Fruit fly (Drosophila melanogaster) whole organism, embryonic: ENCODE measurements around the gene PIG-B.

Source experiments
- Ada2b ChIP-seq: fragments of 200-800 bp; sonication (Bioruptor generic); IDR thresholded peaks from 2 replicates; pipeline ENCODE4 v1.3.6; 2022; ENCODE audit warnings: missing biosample characterization, missing genetic modification characterization
- B-H1 ChIP-seq: fragments of 200-800 bp; sonication (Bioruptor generic); IDR thresholded peaks from 3 replicates; pipeline ENCODE4 v1.3.6; 2022; ENCODE audit warnings: missing biosample characterization, missing genetic modification characterization
- Blimp-1 ChIP-seq: fragments of 200-800 bp; sonication (Bioruptor generic); optimal IDR thresholded peaks from 3 replicates; lab custom pipeline; 2018; ENCODE audit warnings: missing biosample characterization, missing genetic modification characterization, mild to moderate bottlenecking, moderate library complexity, missing genetic modification reagents
- CG13123 ChIP-seq: fragments of 200-800 bp; sonication (Bioruptor generic); optimal IDR thresholded peaks from 2 replicates; lab custom pipeline; 2016; ENCODE audit warnings: missing biosample characterization, missing genetic modification characterization
- CG14014 ChIP-seq: fragments of 200-800 bp; sonication (Bioruptor generic); IDR thresholded peaks from 2 replicates; pipeline ENCODE4 v1.3.6; 2022; ENCODE audit warnings: missing biosample characterization, missing genetic modification characterization
- CG1603 ChIP-seq: fragments of 200-800 bp; sonication (Bioruptor generic); optimal IDR thresholded peaks from 2 replicates; lab custom pipeline; 2019; ENCODE audit warnings: missing biosample characterization, mild to moderate bottlenecking, missing genetic modification characterization, moderate library complexity
- CG17385 ChIP-seq: fragments of 200-800 bp; sonication (Bioruptor generic); optimal IDR thresholded peaks from 3 replicates; lab custom pipeline; 2018; ENCODE audit warnings: missing biosample characterization, mild to moderate bottlenecking, missing genetic modification characterization
- CG18599 ChIP-seq: fragments of 200-800 bp; sonication (Bioruptor generic); optimal IDR thresholded peaks from 3 replicates; lab custom pipeline; 2017; ENCODE audit warnings: missing biosample characterization, missing genetic modification characterization, mild to moderate bottlenecking, moderate library complexity, missing genetic modification reagents
- CG2120 ChIP-seq: fragments of 200-800 bp; sonication (Bioruptor generic); optimal IDR thresholded peaks from 3 replicates; lab custom pipeline; 2016; ENCODE audit warnings: missing biosample characterization, missing genetic modification characterization
- CG2678 ChIP-seq: fragments of 200-800 bp; sonication (Bioruptor generic); optimal IDR thresholded peaks from 3 replicates; lab custom pipeline; 2019; ENCODE audit warnings: missing biosample characterization, mild to moderate bottlenecking, missing genetic modification characterization, moderate library complexity
- CG30403 ChIP-seq: fragments of 200-800 bp; sonication (Bioruptor generic); optimal IDR thresholded peaks from 3 replicates; lab custom pipeline; 2016; ENCODE audit warnings: missing biosample characterization, missing genetic modification characterization
- CG31441 ChIP-seq: fragments of 200-800 bp; sonication (Bioruptor generic); IDR thresholded peaks from 2 replicates; pipeline ENCODE4 v1.3.6; 2022; ENCODE audit warnings: missing biosample characterization, missing genetic modification characterization
- CG32532 ChIP-seq: fragments of 200-800 bp; sonication (Bioruptor generic); IDR thresholded peaks from 2 replicates; pipeline ENCODE4 v1.3.6; 2022; ENCODE audit warnings: missing biosample characterization, missing genetic modification characterization
- CG6689 ChIP-seq: fragments of 200-800 bp; sonication (Bioruptor generic); IDR thresholded peaks from 2 replicates; pipeline ENCODE4 v1.3.6; 2022; ENCODE audit warnings: missing biosample characterization, missing genetic modification characterization
- CG7839 ChIP-seq: fragments of 200-800 bp; sonication (Bioruptor generic); optimal IDR thresholded peaks from 3 replicates; lab custom pipeline; 2018; ENCODE audit warnings: missing biosample characterization, mild to moderate bottlenecking, missing genetic modification characterization, moderate library complexity
- CG9797 ChIP-seq: fragments of 200-800 bp; sonication (Bioruptor generic); optimal IDR thresholded peaks from 3 replicates; lab custom pipeline; 2018; ENCODE audit warnings: missing biosample characterization, mild to moderate bottlenecking, missing genetic modification characterization
- Ets65A ChIP-seq: fragments of 200-800 bp; sonication (Bioruptor generic); peaks from one replicate; lab custom pipeline; 2016; ENCODE audit warnings: missing biosample characterization, missing genetic modification characterization
- Fer2 ChIP-seq: fragments of 200-800 bp; sonication (Bioruptor generic); optimal IDR thresholded peaks from 2 replicates; lab custom pipeline; 2018; ENCODE audit warnings: missing biosample characterization, mild to moderate bottlenecking, missing genetic modification characterization, moderate library complexity
- H15 ChIP-seq: fragments of 200-800 bp; sonication (Bioruptor generic); IDR thresholded peaks from 3 replicates; pipeline ENCODE4 v1.3.6; 2022; ENCODE audit warnings: missing biosample characterization, missing genetic modification characterization
- HLH3B ChIP-seq: fragments of 200-800 bp; sonication (Bioruptor generic); IDR thresholded peaks from 2 replicates; pipeline ENCODE4 v1.3.6; 2022; ENCODE audit warnings: missing biosample characterization, missing genetic modification characterization
- Hmr ChIP-seq: fragments of 200-800 bp; sonication (Bioruptor generic); optimal IDR thresholded peaks from 3 replicates; lab custom pipeline; 2017; ENCODE audit warnings: mild to moderate bottlenecking, missing biosample characterization, missing genetic modification reagents, missing genetic modification characterization
- Hr51 ChIP-seq, 2 experiments: fragments of 200-800 bp; sonication (Bioruptor generic); optimal IDR thresholded peaks; 2 replicates in 1 of 2; 3 replicates in 1 of 2; lab custom pipeline; 2016 to 2018; ENCODE audit warnings: missing biosample characterization in 2 of 2, missing genetic modification characterization in 2 of 2, mild to moderate bottlenecking in 1 of 2, moderate library complexity in 1 of 2
- Lim3 ChIP-seq: fragments of 200-800 bp; sonication (Bioruptor generic); IDR thresholded peaks from 2 replicates; pipeline ENCODE4 v1.3.6; 2022; ENCODE audit warnings: missing biosample characterization, missing genetic modification characterization
- Med ChIP-seq: fragments of 200-800 bp; sonication (Bioruptor generic); peaks from one replicate; lab custom pipeline; 2016; ENCODE audit warnings: missing biosample characterization, missing genetic modification characterization, mild to moderate bottlenecking, inconsistent platforms, moderate library complexity
- Oli ChIP-seq: fragments of 200-800 bp; sonication (Bioruptor generic); optimal IDR thresholded peaks from 2 replicates; lab custom pipeline; 2018; ENCODE audit warnings: missing biosample characterization, mild to moderate bottlenecking, missing genetic modification characterization, moderate library complexity
- PHDP ChIP-seq: fragments of 200-800 bp; sonication (Bioruptor generic); optimal IDR thresholded peaks from 3 replicates; lab custom pipeline; 2018; ENCODE audit warnings: missing biosample characterization, mild to moderate bottlenecking, missing genetic modification characterization, moderate library complexity
- Rx ChIP-seq: fragments of 200-800 bp; sonication (Bioruptor generic); IDR thresholded peaks from 2 replicates; pipeline ENCODE4 v1.3.6; 2022; ENCODE audit warnings: missing biosample characterization, missing genetic modification characterization
- Sox102F ChIP-seq: fragments of 200-800 bp; sonication (Bioruptor generic); optimal IDR thresholded peaks from 2 replicates; lab custom pipeline; 2018; ENCODE audit warnings: missing biosample characterization, mild to moderate bottlenecking, missing genetic modification characterization, moderate library complexity
- Xbp1 ChIP-seq: fragments of 200-800 bp; sonication (Bioruptor generic); optimal IDR thresholded peaks from 3 replicates; lab custom pipeline; 2016; ENCODE audit warnings: missing biosample characterization, mild to moderate bottlenecking, missing genetic modification characterization
- abd-A ChIP-seq: fragments of 200-800 bp; sonication (Bioruptor generic); optimal IDR thresholded peaks from 3 replicates; lab custom pipeline; 2019; ENCODE audit warnings: missing biosample characterization, mild to moderate bottlenecking, missing genetic modification characterization, moderate library complexity
- ci ChIP-seq: fragments of 200-800 bp; sonication (Bioruptor generic); IDR thresholded peaks from 3 replicates; pipeline ENCODE4 v1.3.6; 2022; ENCODE audit warnings: missing biosample characterization, missing genetic modification characterization
- dpn ChIP-seq, 2 experiments: fragments of 200-800 bp; sonication (Bioruptor generic); optimal IDR thresholded peaks; 3 replicates each; lab custom pipeline; 2016; ENCODE audit warnings: missing biosample characterization in 2 of 2, missing genetic modification characterization in 2 of 2
- gem ChIP-seq: fragments of 200-800 bp; sonication (Bioruptor generic); optimal IDR thresholded peaks from 2 replicates; lab custom pipeline; 2019; ENCODE audit warnings: missing biosample characterization, mild to moderate bottlenecking, missing genetic modification characterization, moderate library complexity
- hkb ChIP-seq, 2 experiments: fragments of 200-800 bp in 1 of 2; fragments of >200 bp in 1 of 2; sonication (Bioruptor generic) in 1 of 2; IDR thresholded peaks in 1 of 2; optimal IDR thresholded peaks in 1 of 2; 2 replicates each; pipeline versions ENCODE4 v1.3.6 to Lab custom; 2017 to 2022; ENCODE audit warnings: missing biosample characterization in 1 of 2, missing genetic modification characterization in 1 of 2
- jigr1 ChIP-seq: fragments of 200-800 bp; sonication (Bioruptor generic); IDR thresholded peaks from 3 replicates; pipeline ENCODE4 v1.3.6; 2022; ENCODE audit warnings: missing biosample characterization, missing genetic modification characterization
- lab ChIP-seq: fragments of 200-800 bp; sonication (Bioruptor generic); optimal IDR thresholded peaks from 3 replicates; lab custom pipeline; 2017; ENCODE audit warnings: missing biosample characterization, missing genetic modification characterization, mild to moderate bottlenecking, moderate library complexity, missing genetic modification reagents
- nerfin-1 ChIP-seq: fragments of 200-800 bp; sonication (Bioruptor generic); optimal IDR thresholded peaks from 3 replicates; lab custom pipeline; 2019; ENCODE audit warnings: missing biosample characterization, mild to moderate bottlenecking, missing genetic modification characterization, moderate library complexity
- onecut ChIP-seq: fragments of 200-800 bp; sonication (Bioruptor generic); IDR thresholded peaks from 2 replicates; pipeline ENCODE4 v1.3.6; 2022; ENCODE audit warnings: missing biosample characterization, missing genetic modification characterization
- pan ChIP-seq, 4 experiments: fragments of >200 bp in 3 of 4; fragments of 200-800 bp in 1 of 4; sonication (Bioruptor generic) in 1 of 4; optimal IDR thresholded peaks in 3 of 4; IDR thresholded peaks in 1 of 4; 2 replicates each; pipeline versions ENCODE4 v1.3.6 to Lab custom; 2017 to 2022; ENCODE audit warnings: missing biosample characterization in 2 of 4, missing genetic modification characterization in 2 of 4, mixed read lengths in 1 of 4
- row ChIP-seq: fragments of 200-800 bp; sonication (Bioruptor generic); IDR thresholded peaks from 3 replicates; pipeline ENCODE4 v1.3.6; 2022; ENCODE audit warnings: missing biosample characterization, missing genetic modification characterization
- sisA ChIP-seq: fragments of 200-800 bp; sonication (Bioruptor generic); IDR thresholded peaks from 2 replicates; pipeline ENCODE4 v1.3.6; 2022; ENCODE audit warnings: missing biosample characterization, missing genetic modification characterization
- sob ChIP-seq: fragments of 200-800 bp; sonication (Bioruptor generic); IDR thresholded peaks from 2 replicates; pipeline ENCODE4 v1.3.6; 2022; ENCODE audit warnings: missing biosample characterization, missing genetic modification characterization
- ssp ChIP-seq: fragments of 200-800 bp; sonication (Bioruptor generic); IDR thresholded peaks from 2 replicates; pipeline ENCODE4 v1.3.6; 2022; ENCODE audit warnings: missing biosample characterization, missing genetic modification characterization
- stc ChIP-seq: fragments of 200-800 bp; sonication (Bioruptor generic); IDR thresholded peaks from 2 replicates; pipeline ENCODE4 v1.3.6; 2022; ENCODE audit warnings: missing biosample characterization, missing genetic modification characterization
- tio ChIP-seq: fragments of 200-800 bp; sonication (Bioruptor generic); optimal IDR thresholded peaks from 2 replicates; lab custom pipeline; 2017; ENCODE audit warnings: missing biosample characterization, missing genetic modification characterization, inconsistent platforms
- unpg ChIP-seq: fragments of 200-800 bp; sonication (Bioruptor generic); optimal IDR thresholded peaks from 3 replicates; lab custom pipeline; 2018; ENCODE audit warnings: missing biosample characterization, mild to moderate bottlenecking, missing genetic modification characterization, moderate library complexity
- vnd ChIP-seq: fragments of 200-800 bp; sonication (Bioruptor generic); IDR thresholded peaks from 3 replicates; pipeline ENCODE4 v1.3.6; 2022; ENCODE audit warnings: missing biosample characterization, missing genetic modification characterization; ENCODE audit not compliant: partially characterized antibody
- vvl ChIP-seq: fragments of 200-800 bp; sonication (Bioruptor generic); IDR thresholded peaks from 2 replicates; pipeline ENCODE4 v1.3.6; 2022; ENCODE audit warnings: missing biosample characterization, missing genetic modification characterization

PIG-B gene

dm6 chr3L:3797681-3798080 is 13.4 kb upstream of the PIG-B start (continued):
- no peak for TF ChIP-seq vnd
- 0 out of 2 replicates have a peak, but pooled peaks have one; percentile 4 for TF ChIP-seq ssp
- peak; percentile 4 for TF ChIP-seq lab (GFP tag; lab: Kevin White, UChicago)
- 0 out of 3 replicates have a peak, but pooled peaks have one; percentile 40 for TF ChIP-seq ci (GFP tag; lab: Robert Waterston, UW)
- TF ChIP-seq Xbp1, result peak; percentile 11
- peak; percentile 18; the same call in 1 of the 2 replicates for TF ChIP-seq onecut (GFP tag; lab: Robert Waterston, UW)
- TF ChIP-seq gem (tag; lab: Kevin White, UChicago), result peak; percentile 22
- TF ChIP-seq PHDP (tag; lab: Kevin White, UChicago), result peak; percentile 11
- peak; percentile 6 for TF ChIP-seq Oli (tag; lab: Kevin White, UChicago)
- TF ChIP-seq CG7839 (tag; lab: Kevin White, UChicago), result no peak
- TF ChIP-seq dpn (GFP tag; optimal IDR thresholded peaks at IDR 0.05; lab: Kevin White, UChicago), result peak in 1 of 2 experiments; percentile 10
- TF ChIP-seq Med (GFP tag; lab: Kevin White, UChicago), result peak; percentile 65
- no peak for TF ChIP-seq sisA
- TF ChIP-seq stc (GFP tag; lab: Robert Waterston, UW), result no peak
- TF ChIP-seq CG18599 (GFP tag; lab: Kevin White, UChicago), result peak; percentile 3
- peak; percentile 37 for TF ChIP-seq Sox102F (GFP tag; lab: Kevin White, UChicago)
- no peak for TF ChIP-seq jigr1 (GFP tag; lab: Robert Waterston, UW)
- peak in 1 of 2 experiments; percentile 15 for TF ChIP-seq Hr51 (GFP tag; optimal IDR thresholded peaks at IDR 0.05; lab: Kevin White, UChicago)
- no peak for TF ChIP-seq abd-A (tag; lab: Kevin White, UChicago)
- TF ChIP-seq Ets65A, result peak; percentile 91
- TF ChIP-seq vvl (GFP tag; lab: Robert Waterston, UW), result peak; percentile 45; the same call in 1 of the 2 replicates
- TF ChIP-seq Blimp-1 (GFP tag; lab: Kevin White, UChicago), result peak; percentile 1
- TF ChIP-seq CG32532 (GFP tag; lab: Robert Waterston, UW), result no peak
- TF ChIP-seq nerfin-1 (tag; lab: Kevin White, UChicago), result no peak
- no peak for TF ChIP-seq Fer2 (tag; lab: Kevin White, UChicago)
- 0 out of 3 replicates have a peak, but pooled peaks have one; percentile 18 for TF ChIP-seq row (GFP tag; lab: Robert Waterston, UW)
- TF ChIP-seq B-H1 (GFP tag; lab: Robert Waterston, UW), result no peak
- TF ChIP-seq Lim3 (GFP tag; lab: Robert Waterston, UW), result no peak
- TF ChIP-seq sob (GFP tag; lab: Robert Waterston, UW), result 0 out of 2 replicates have a peak, but pooled peaks have one; percentile 24
- peak; percentile 28 for TF ChIP-seq CG1603 (tag; lab: Kevin White, UChicago)
- TF ChIP-seq unpg (GFP tag; lab: Kevin White, UChicago), result peak; percentile 1

- peak; percentile 5 for TF ChIP-seq CG2120
- no peak for TF ChIP-seq CG9797 (GFP tag; lab: Kevin White, UChicago)
- peak; percentile 2 for TF ChIP-seq CG17385 (GFP tag; lab: Kevin White, UChicago)
- peak; percentile 34 for TF ChIP-seq CG6689 (GFP tag; lab: Robert Waterston, UW)
- TF ChIP-seq H15, result no peak
- no peak for TF ChIP-seq hkb (optimal IDR thresholded peaks at IDR 0.05; lab: Kevin White, UChicago)
- 0 out of 2 replicates have a peak, but pooled peaks have one; percentile 19 for TF ChIP-seq hkb (GFP tag; IDR thresholded peaks at IDR 0.05; lab: Robert Waterston, UW)
- TF ChIP-seq pan (optimal IDR thresholded peaks at IDR 0.05; lab: Kevin White, UChicago), result no peak
- peak in 1 of 2 experiments; percentile 28 for TF ChIP-seq pan (GFP tag; optimal IDR thresholded peaks at IDR 0.05 in 1 of 2, IDR thresholded peaks at IDR 0.05 in 1 of 2)
- peak; percentile 35 for TF ChIP-seq Hmr
- 0 out of 2 replicates have a peak, but pooled peaks have one; percentile 9 for TF ChIP-seq CG31441 (GFP tag; lab: Robert Waterston, UW)
- TF ChIP-seq tio (GFP tag; lab: Kevin White, UChicago), result peak; percentile 16
- peak in 1 of 2 experiments; percentile 42 for TF ChIP-seq Hr51 (GFP tag; optimal IDR thresholded peaks at IDR 0.05; lab: Kevin White, UChicago)
- 0 out of 2 replicates have a peak, but pooled peaks have one; percentile 37 for TF ChIP-seq Ada2b
- peak; percentile 4 for TF ChIP-seq Xbp1
- TF ChIP-seq Rx (GFP tag; lab: Robert Waterston, UW), result 0 out of 2 replicates have a peak, but pooled peaks have one; percentile 5
- peak; percentile 35 for TF ChIP-seq unpg (GFP tag; lab: Kevin White, UChicago)
- no peak for TF ChIP-seq CG13123 (GFP tag; lab: Kevin White, UChicago)
- TF ChIP-seq HLH3B (GFP tag; lab: Robert Waterston, UW), result peak; percentile 21; the same call in 1 of the 2 replicates
- peak; percentile 28 for TF ChIP-seq CG30403 (GFP tag; lab: Kevin White, UChicago)
- TF ChIP-seq CG14014 (GFP tag; lab: Robert Waterston, UW), result peak; percentile 38; the same call in 1 of the 2 replicates
- peak; percentile 18 for TF ChIP-seq CG2678 (tag; lab: Kevin White, UChicago)
Measured at dm6 chr3L:3798488-3798887, 12.6 kb upstream of the PIG-B start.
